Worm (Caenorhabditis elegans) whole organism, young adult: ENCODE measurements around the gene dpff-1.
A peak's percentile ranks its signal among the peaks of the same experiment; 100 is the strongest.

Source experiments
- B0019.2 ChIP-seq: fragments of 200-800 bp; sonication (Bioruptor generic); conservative IDR thresholded peaks from 2 replicates; pipeline ENCODE4 v1.3.6; 2022; ENCODE audit warnings: missing genetic modification reagents, missing genetic modification characterization, missing compliant biosample characterization
- K11D2.4 ChIP-seq: fragments of 200-800 bp; sonication (Bioruptor generic); IDR thresholded peaks from 2 replicates; pipeline ENCODE4 v1.3.6; 2022; ENCODE audit warnings: missing genetic modification reagents, missing genetic modification characterization, missing compliant biosample characterization
- K12H6.12 ChIP-seq: fragments of 200-800 bp; sonication (Bioruptor generic); optimal IDR thresholded peaks from 2 replicates; lab custom pipeline; 2018; ENCODE audit warnings: mild to moderate bottlenecking, missing genetic modification characterization, missing compliant biosample characterization
- Y79H2A.3 ChIP-seq: fragments of 200-800 bp; sonication (Bioruptor generic); conservative IDR thresholded peaks from 2 replicates; pipeline ENCODE4 v1.3.6; 2022; ENCODE audit warnings: missing genetic modification reagents, missing genetic modification characterization, missing compliant biosample characterization
- ccch-3 ChIP-seq: fragments of 200-800 bp; sonication (Bioruptor generic); optimal IDR thresholded peaks from 2 replicates; lab custom pipeline; 2018; ENCODE audit warnings: mild to moderate bottlenecking, missing genetic modification characterization, missing compliant biosample characterization
- ceh-27 ChIP-seq: fragments of 200-800 bp; sonication (Bioruptor generic); optimal IDR thresholded peaks from 2 replicates; lab custom pipeline; 2018; ENCODE audit warnings: mild to moderate bottlenecking, missing genetic modification characterization, moderate library complexity, missing compliant biosample characterization
- ceh-40 ChIP-seq: fragments of 200-800 bp; sonication (Bioruptor generic); IDR thresholded peaks from 2 replicates; pipeline ENCODE4 v1.3.6; 2022; ENCODE audit warnings: missing genetic modification characterization, missing compliant biosample characterization
- ceh-79 ChIP-seq: sonication (generic microtip); optimal IDR thresholded peaks from 2 replicates; lab custom pipeline; 2017; ENCODE audit warnings: mild to moderate bottlenecking, missing genetic modification characterization, missing compliant biosample characterization
- efl-1 ChIP-seq: fragments of 150-350 bp; optimal IDR thresholded peaks from 2 replicates; lab custom pipeline; 2014; ENCODE audit warnings: missing biosample characterization, missing genetic modification reagents, missing genetic modification characterization
- egl-18 ChIP-seq: fragments of 200-800 bp; sonication (Bioruptor generic); IDR thresholded peaks from 2 replicates; pipeline ENCODE4 v1.3.6; 2022; ENCODE audit warnings: missing genetic modification reagents, missing genetic modification characterization, missing compliant biosample characterization
- ekl-4 ChIP-seq: fragments of 200-800 bp; sonication (Bioruptor generic); IDR thresholded peaks from 2 replicates; pipeline ENCODE4 v1.3.6; 2022; ENCODE audit warnings: missing genetic modification reagents, missing genetic modification characterization, missing compliant biosample characterization
- hmg-1.2 ChIP-seq: fragments of 200-800 bp; sonication (Bioruptor generic); IDR thresholded peaks from 2 replicates; pipeline ENCODE4 v1.3.6; 2022; ENCODE audit warnings: missing genetic modification reagents, missing genetic modification characterization, missing compliant biosample characterization
- hsf-1 ChIP-seq: fragments of 200-800 bp; sonication (Bioruptor generic); IDR thresholded peaks from 2 replicates; pipeline ENCODE4 v1.3.6; 2022; ENCODE audit warnings: missing genetic modification reagents, missing genetic modification characterization, missing compliant biosample characterization
- let-526 ChIP-seq: fragments of 200-800 bp; sonication (Bioruptor generic); IDR thresholded peaks from 2 replicates; pipeline ENCODE4 v1.3.6; 2022; ENCODE audit warnings: missing genetic modification reagents, missing genetic modification characterization, missing compliant biosample characterization
- let-607 ChIP-seq, 2 experiments: fragments of 200-800 bp in 1 of 2; sonication (Bioruptor generic) in 1 of 2; sonication (generic microtip) in 1 of 2; optimal IDR thresholded peaks; 2 replicates each; lab custom pipeline; 2016 to 2018; ENCODE audit warnings: mild to moderate bottlenecking in 2 of 2, missing compliant biosample characterization in 2 of 2, missing genetic modification characterization in 2 of 2, moderate library complexity in 2 of 2, missing genotype in 1 of 2
- lin-35 ChIP-seq, 3 experiments: fragments of 150-350 bp in 2 of 3; sonication (generic microtip) in 1 of 3; optimal IDR thresholded peaks; 2 replicates each; lab custom pipeline; 2014 to 2018; ENCODE audit warnings: missing biosample characterization in 3 of 3, missing genetic modification characterization in 3 of 3, missing genetic modification reagents in 3 of 3
- lin-40 ChIP-seq: sonication (generic microtip); optimal IDR thresholded peaks from 2 replicates; lab custom pipeline; 2016; ENCODE audit warnings: missing genetic modification characterization, mild to moderate bottlenecking, missing compliant biosample characterization, missing genotype, missing genetic modification reagents
- lin-54 ChIP-seq: fragments of 200-800 bp; sonication (Bioruptor generic); optimal IDR thresholded peaks from 2 replicates; lab custom pipeline; 2018; ENCODE audit warnings: mild to moderate bottlenecking, missing genetic modification characterization, missing compliant biosample characterization
- madf-10 ChIP-seq: sonication (generic microtip); optimal IDR thresholded peaks from 2 replicates; lab custom pipeline; 2016; ENCODE audit warnings: mild to moderate bottlenecking, missing genetic modification characterization, missing compliant biosample characterization
- madf-3 ChIP-seq: fragments of 200-800 bp; sonication (Bioruptor generic); IDR thresholded peaks from 2 replicates; pipeline ENCODE4 v1.3.6; 2022; ENCODE audit warnings: missing genetic modification reagents, missing genetic modification characterization, missing compliant biosample characterization
- madf-8 ChIP-seq: fragments of 200-800 bp; sonication (Bioruptor generic); conservative IDR thresholded peaks from 2 replicates; pipeline ENCODE4 v1.3.6; 2022; ENCODE audit warnings: missing genetic modification reagents, missing genetic modification characterization, missing compliant biosample characterization
- mel-28 ChIP-seq: sonication (generic microtip); optimal IDR thresholded peaks from 2 replicates; lab custom pipeline; 2016; ENCODE audit warnings: borderline replicate concordance, mild to moderate bottlenecking, missing genetic modification characterization, missing compliant biosample characterization
- mxl-1 ChIP-seq: sonication (generic microtip); optimal IDR thresholded peaks from 2 replicates; lab custom pipeline; 2016; ENCODE audit warnings: missing genetic modification characterization, missing compliant biosample characterization
- nfya-1 ChIP-seq: sonication (generic microtip); optimal IDR thresholded peaks from 2 replicates; lab custom pipeline; 2017; ENCODE audit warnings: antibody characterized with exemption, missing compliant biosample characterization, missing genetic modification characterization, borderline replicate concordance; ENCODE audit not compliant: insufficient read depth
- nhr-120 ChIP-seq: fragments of 200-800 bp; sonication (Bioruptor generic); IDR thresholded peaks from 2 replicates; pipeline ENCODE4 v1.3.6; 2022; ENCODE audit warnings: missing genetic modification characterization, missing compliant biosample characterization
- nhr-80 ChIP-seq: sonication (generic microtip); optimal IDR thresholded peaks from 2 replicates; lab custom pipeline; 2016; ENCODE audit warnings: missing genetic modification characterization, missing compliant biosample characterization
- pha-4 ChIP-seq: fragments of 150-350 bp; sonication (generic microtip); optimal IDR thresholded peaks from 2 replicates; lab custom pipeline; 2014; ENCODE audit warnings: missing biosample characterization, missing genetic modification reagents, missing genetic modification characterization
- tbp1 ChIP-seq: fragments of 200-800 bp; sonication (Bioruptor generic); optimal IDR thresholded peaks from 2 replicates; lab custom pipeline; 2018; ENCODE audit warnings: mild to moderate bottlenecking, missing genetic modification characterization, missing compliant biosample characterization
- tlf-1 ChIP-seq: fragments of 200-800 bp; sonication (Bioruptor generic); optimal IDR thresholded peaks from 2 replicates; lab custom pipeline; 2018; ENCODE audit warnings: mild to moderate bottlenecking, missing genetic modification characterization, missing compliant biosample characterization
- ztf-25 ChIP-seq: fragments of 200-800 bp; sonication (Bioruptor generic); IDR thresholded peaks from 2 replicates; pipeline ENCODE4 v1.3.6; 2022; ENCODE audit warnings: missing genetic modification reagents, missing genetic modification characterization, missing compliant biosample characterization
- ztf-6 ChIP-seq: fragments of 200-800 bp; sonication (Bioruptor generic); IDR thresholded peaks from 2 replicates; pipeline ENCODE4 v1.3.6; 2022; ENCODE audit warnings: missing genetic modification reagents, missing genetic modification characterization, missing compliant biosample characterization

The dpff-1 gene

DNA sequence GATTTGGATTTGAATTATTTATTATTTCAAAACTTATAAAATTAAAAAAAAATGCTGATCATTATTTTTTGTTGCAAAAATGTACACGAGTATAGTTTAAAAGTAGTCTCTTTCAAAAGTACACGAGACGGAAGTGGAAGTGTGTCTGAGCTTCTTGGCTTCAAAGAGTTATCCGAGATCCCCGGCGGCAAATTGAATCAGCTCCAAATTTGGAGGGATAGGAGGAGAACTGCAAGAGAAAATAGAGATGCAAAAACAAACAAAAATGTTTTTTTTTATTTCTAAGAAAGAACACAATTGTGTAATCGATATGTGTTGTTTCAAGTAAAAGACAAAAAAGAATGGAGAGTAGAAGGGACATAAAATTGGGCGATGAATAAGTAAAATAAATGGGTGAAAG is 3.6 kb downstream of the dpff-1 start (continued):
- no peak for TF ChIP-seq ceh-27

DNA sequence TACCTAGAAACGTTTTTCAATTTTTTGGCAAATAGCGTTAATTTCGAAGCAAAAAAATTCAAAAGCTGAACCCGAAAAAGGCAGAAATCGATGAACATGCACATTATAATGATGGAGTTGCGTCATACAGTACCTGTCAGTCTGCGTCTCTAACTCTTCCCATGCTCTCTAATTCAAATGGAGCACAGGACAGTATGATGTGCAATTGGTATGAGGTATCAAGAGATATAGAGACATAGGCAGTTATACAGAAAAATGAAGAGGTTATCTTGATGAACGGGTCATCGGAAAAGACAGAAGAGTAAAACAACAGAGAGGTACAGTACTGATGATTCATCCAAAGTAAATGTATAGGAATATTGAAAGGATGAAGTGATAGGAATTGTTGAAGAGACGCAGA is 5.4 kb downstream of the dpff-1 start:
- TF ChIP-seq nhr-80 (tag; lab: Kevin White, UChicago) (peak; percentile 28), ztf-6 (GFP tag; lab: Robert Waterston, UW) (no peak), mel-28 (tag; lab: Kevin White, UChicago) (no peak), ekl-4 (no peak), lin-40 (tag; lab: Kevin White, UChicago) (no peak), ztf-25 (GFP tag; lab: Robert Waterston, UW) (no peak), madf-10 (tag; lab: Kevin White, UChicago) (no peak), hmg-1.2 (peak; percentile 61; the same call in 1 of the 2 replicates)

DNA sequence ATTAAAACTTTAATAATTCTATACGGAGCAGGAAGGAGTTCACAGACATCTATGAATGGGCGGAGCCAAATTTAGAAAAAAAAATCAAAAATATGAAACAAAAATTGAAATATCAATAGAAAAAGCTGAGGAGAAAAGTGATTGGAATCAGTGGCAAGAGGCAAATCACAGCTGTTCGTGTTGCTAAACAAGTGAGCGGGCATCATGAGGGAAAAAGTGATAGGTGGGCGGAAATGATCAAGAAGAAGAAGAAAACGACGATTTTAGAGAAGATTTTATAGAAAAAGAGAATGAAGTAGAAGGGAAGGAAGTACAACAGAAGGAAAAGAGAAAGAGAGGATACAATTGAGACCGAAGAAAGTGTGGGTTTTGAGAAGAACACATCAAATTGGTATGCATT is 7.5 kb downstream of the dpff-1 start:
- TF ChIP-seq mxl-1 (no peak), let-607 (tag; optimal IDR thresholded peaks at IDR 0.05; lab: Kevin White, UChicago) (no peak), ccch-3 (GFP tag; lab: Kevin White, UChicago) (no peak)

DNA sequence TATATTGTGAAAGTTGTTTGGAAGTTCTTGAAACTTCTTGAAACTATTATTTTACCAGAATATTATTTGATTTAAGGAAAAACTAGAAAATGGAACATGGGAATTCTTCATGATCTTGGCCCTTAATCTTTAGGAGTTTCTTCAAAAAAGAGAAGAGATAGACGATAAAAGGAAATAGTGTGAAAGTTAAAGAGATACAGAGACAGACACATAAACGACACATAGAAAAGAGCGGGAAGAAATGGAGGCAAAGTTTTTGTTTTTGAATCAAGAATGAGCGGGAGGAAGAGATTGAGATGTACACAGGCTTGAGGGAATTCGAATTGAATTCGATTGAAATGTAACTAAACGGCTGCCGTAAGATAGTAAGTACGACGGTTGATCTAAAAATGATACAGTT is 8.7 kb downstream of the dpff-1 start:
- TF ChIP-seq tbp1 (GFP tag; lab: Kevin White, UChicago): no peak
- TF ChIP-seq efl-1 (GFP tag; lab: Kevin White, UChicago): peak; percentile 30

DNA sequence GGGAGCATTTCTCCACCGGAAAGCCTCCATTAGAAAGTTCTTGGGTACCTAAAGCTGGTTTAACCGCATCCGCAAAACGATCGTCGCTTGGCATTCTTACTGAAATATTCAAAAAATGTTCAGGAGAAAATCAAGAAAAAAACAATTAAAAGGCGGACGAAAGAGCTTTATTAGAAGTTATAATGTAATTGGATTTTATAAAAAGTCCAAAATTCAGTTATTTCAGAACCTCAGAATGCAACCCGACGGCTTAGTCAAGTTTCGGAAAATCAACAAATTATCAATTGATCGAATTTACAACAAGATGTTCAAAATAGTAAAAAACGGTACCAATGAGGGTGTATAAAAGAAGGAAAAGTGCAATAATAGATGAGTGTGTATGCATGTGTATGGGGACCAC is 10.2 kb downstream of the dpff-1 start, which contains the start of gene pxl-1:
Gene pxl-1, minus strand, starts transcription at position 101 of the 400 bp plus-strand sequence.
- TF ChIP-seq nhr-120 (GFP tag; lab: Robert Waterston, UW) (no peak), lin-40 (tag; lab: Kevin White, UChicago) (no peak), hsf-1 (GFP tag; lab: Robert Waterston, UW) (no peak), lin-35 (GFP tag; optimal IDR thresholded peaks at IDR 0.05; lab: Kevin White, UChicago) (no peak), madf-8 (no peak), let-526 (GFP tag; lab: Robert Waterston, UW) (no peak), madf-10 (tag; lab: Kevin White, UChicago) (no peak), nhr-80 (tag; lab: Kevin White, UChicago) (no peak), egl-18 (GFP tag; lab: Robert Waterston, UW) (no peak), ceh-40 (no peak), madf-3 (no peak), ceh-79 (no peak), K11D2.4 (GFP tag; lab: Robert Waterston, UW) (no peak), K12H6.12 (no peak), Y79H2A.3 (GFP tag; lab: Robert Waterston, UW) (no peak)

DNA sequence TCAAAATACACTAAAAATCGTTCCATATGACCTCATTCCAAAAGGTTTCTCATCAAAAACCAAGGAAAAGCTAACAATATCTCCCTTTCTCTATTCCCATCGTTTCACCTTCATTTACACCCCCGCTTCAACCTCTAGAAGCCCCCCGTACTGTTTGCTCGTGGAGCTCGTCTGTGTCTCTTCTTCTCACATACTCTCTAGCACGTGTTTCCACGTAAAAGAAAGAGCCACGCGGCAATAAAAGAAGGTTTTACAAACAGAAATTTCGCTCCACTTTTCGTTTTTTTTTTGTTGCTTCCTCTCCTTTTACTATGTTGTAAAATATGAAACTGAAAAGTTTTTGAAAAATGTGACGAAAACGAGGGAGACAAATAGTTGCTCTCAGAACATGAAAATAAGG is 13.2 kb downstream of the dpff-1 start:
- no peak for TF ChIP-seq B0019.2 (GFP tag; lab: Robert Waterston, UW)
- no peak for TF ChIP-seq tlf-1 (GFP tag; lab: Kevin White, UChicago)
- no peak for TF ChIP-seq nfya-1 (tag; lab: Kevin White, UChicago)
- no peak for TF ChIP-seq lin-54 (GFP tag; lab: Kevin White, UChicago)
- TF ChIP-seq pha-4 (tag; lab: Kevin White, UChicago): peak; percentile 63
